Worm (Caenorhabditis elegans) whole organism, mixed stage, embryonic: Measurements from ENCODE around the gene twk-35.

Experiments used
- M03D4.4 ChIP-seq: sonication (generic microtip); optimal IDR thresholded peaks from 2 replicates; lab custom pipeline; 2017; ENCODE audit warnings: mild to moderate bottlenecking, missing genetic modification characterization, missing compliant biosample characterization
- bed-3 ChIP-seq: fragments of 200-800 bp; sonication (Bioruptor generic); optimal IDR thresholded peaks from 3 replicates; lab custom pipeline; 2018; ENCODE audit warnings: mild to moderate bottlenecking, missing genetic modification characterization, moderate library complexity, missing compliant biosample characterization
- blmp-1 ChIP-seq: fragments of 150-350 bp; optimal IDR thresholded peaks from 2 replicates; lab custom pipeline; 2014; ENCODE audit warnings: missing biosample characterization, missing genetic modification characterization
- ceh-39 ChIP-seq: fragments of 150-350 bp; optimal IDR thresholded peaks from 2 replicates; lab custom pipeline; 2014; ENCODE audit warnings: missing biosample characterization, missing genetic modification characterization
- ceh-43 ChIP-seq: fragments of 200-800 bp; sonication (Bioruptor generic); optimal IDR thresholded peaks from 2 replicates; lab custom pipeline; 2018; ENCODE audit warnings: mild to moderate bottlenecking, missing genetic modification characterization, moderate library complexity, missing compliant biosample characterization
- ceh-83 ChIP-seq: fragments of 200-800 bp; sonication (Bioruptor generic); optimal IDR thresholded peaks from 2 replicates; lab custom pipeline; 2018; ENCODE audit warnings: mild to moderate bottlenecking, missing genetic modification characterization, missing compliant biosample characterization
- ces-1 ChIP-seq: fragments of 150-350 bp; optimal IDR thresholded peaks from 2 replicates; lab custom pipeline; 2014; ENCODE audit warnings: missing biosample characterization, missing genetic modification reagents, missing genetic modification characterization
- cnd-1 ChIP-seq: fragments of 200-800 bp; sonication (Bioruptor generic); optimal IDR thresholded peaks from 2 replicates; lab custom pipeline; 2018; ENCODE audit warnings: mild to moderate bottlenecking, missing genetic modification characterization, missing compliant biosample characterization
- drap-1 ChIP-seq: fragments of 200-800 bp; sonication (Bioruptor generic); optimal IDR thresholded peaks from 3 replicates; lab custom pipeline; 2018; ENCODE audit warnings: mild to moderate bottlenecking, missing genetic modification characterization, missing compliant biosample characterization
- elt-1 ChIP-seq: sonication (generic microtip); optimal IDR thresholded peaks from 2 replicates; lab custom pipeline; 2017; ENCODE audit warnings: missing genetic modification characterization, mild to moderate bottlenecking, missing compliant biosample characterization, antibody characterized with exemption, moderate library complexity, borderline replicate concordance; ENCODE audit not compliant: insufficient read depth
- elt-3 ChIP-seq: fragments of 150-350 bp; optimal IDR thresholded peaks from 2 replicates; lab custom pipeline; 2014; ENCODE audit warnings: missing biosample characterization, missing genetic modification characterization
- flh-1 ChIP-seq: fragments of 200-800 bp; sonication (Bioruptor generic); optimal IDR thresholded peaks from 2 replicates; lab custom pipeline; 2018; ENCODE audit warnings: mild to moderate bottlenecking, missing genetic modification characterization, moderate library complexity, missing compliant biosample characterization
- ham-2 ChIP-seq: fragments of 200-800 bp; sonication (Bioruptor generic); optimal IDR thresholded peaks from 2 replicates; lab custom pipeline; 2018; ENCODE audit warnings: mild to moderate bottlenecking, missing genetic modification characterization, missing compliant biosample characterization
- hlh-1 ChIP-seq: fragments of 150-350 bp; optimal IDR thresholded peaks from 2 replicates; lab custom pipeline; 2014; ENCODE audit warnings: missing biosample characterization, missing genetic modification reagents, missing genetic modification characterization
- lin-13 ChIP-seq: fragments of 150-350 bp; optimal IDR thresholded peaks from 2 replicates; lab custom pipeline; 2014; ENCODE audit warnings: missing biosample characterization, missing genetic modification characterization
- lin-32 ChIP-seq: fragments of 200-800 bp; sonication (Bioruptor generic); optimal IDR thresholded peaks from 2 replicates; lab custom pipeline; 2018; ENCODE audit warnings: mild to moderate bottlenecking, missing genetic modification characterization, missing compliant biosample characterization
- lsy-2 ChIP-seq: fragments of 150-350 bp; optimal IDR thresholded peaks from 2 replicates; lab custom pipeline; 2014; ENCODE audit warnings: missing biosample characterization, missing genetic modification characterization
- mab-5 ChIP-seq: fragments of 150-350 bp; optimal IDR thresholded peaks from 2 replicates; lab custom pipeline; 2014; ENCODE audit warnings: missing biosample characterization, missing genetic modification characterization
- mep-1 ChIP-seq: fragments of 150-350 bp; optimal IDR thresholded peaks from 2 replicates; lab custom pipeline; 2017; ENCODE audit warnings: missing biosample characterization, missing genetic modification reagents, missing genetic modification characterization, inconsistent platforms
- mls-2 ChIP-seq: sonication (generic microtip); optimal IDR thresholded peaks from 2 replicates; lab custom pipeline; 2016; ENCODE audit warnings: mild to moderate bottlenecking, missing genetic modification characterization, moderate library complexity, missing compliant biosample characterization
- nhr-12 ChIP-seq: fragments of 150-350 bp; optimal IDR thresholded peaks from 2 replicates; lab custom pipeline; 2014; ENCODE audit warnings: missing biosample characterization, missing genetic modification characterization
- nhr-2 ChIP-seq: fragments of 150-350 bp; optimal IDR thresholded peaks from 2 replicates; lab custom pipeline; 2014; ENCODE audit warnings: missing biosample characterization, missing genetic modification characterization
- nhr-237 ChIP-seq: fragments of 150-350 bp; optimal IDR thresholded peaks from 2 replicates; lab custom pipeline; 2014; ENCODE audit warnings: missing biosample characterization, missing genetic modification characterization
- nhr-28 ChIP-seq: fragments of 150-350 bp; optimal IDR thresholded peaks from 2 replicates; lab custom pipeline; 2014; ENCODE audit warnings: missing biosample characterization, missing genetic modification characterization
- nhr-76 ChIP-seq: sonication (generic microtip); optimal IDR thresholded peaks from 2 replicates; lab custom pipeline; 2017; ENCODE audit warnings: missing biosample characterization, missing genetic modification characterization
- pha-4 ChIP-seq: fragments of 150-350 bp; optimal IDR thresholded peaks from 2 replicates; lab custom pipeline; 2018; ENCODE audit warnings: missing biosample characterization, missing genetic modification reagents, missing genetic modification characterization
- sem-2 ChIP-seq: fragments of 200-800 bp; sonication (Bioruptor generic); optimal IDR thresholded peaks from 2 replicates; lab custom pipeline; 2018; ENCODE audit warnings: mild to moderate bottlenecking, missing genetic modification characterization, missing compliant biosample characterization
- snpc-4 ChIP-seq: fragments of 150-350 bp; optimal IDR thresholded peaks from 2 replicates; lab custom pipeline; 2014; ENCODE audit warnings: missing biosample characterization, missing genetic modification characterization
- sptf-1 ChIP-seq: sonication (generic microtip); optimal IDR thresholded peaks from 2 replicates; lab custom pipeline; 2017; ENCODE audit warnings: mild to moderate bottlenecking, missing genetic modification characterization, moderate library complexity, missing compliant biosample characterization
- tbx-8 ChIP-seq: fragments of 200-800 bp; sonication (Bioruptor generic); optimal IDR thresholded peaks from 2 replicates; lab custom pipeline; 2018; ENCODE audit warnings: mild to moderate bottlenecking, missing genetic modification characterization, moderate library complexity, missing compliant biosample characterization
- unc-120 ChIP-seq: sonication (generic microtip); optimal IDR thresholded peaks from 2 replicates; lab custom pipeline; 2017; ENCODE audit warnings: missing genetic modification characterization, missing compliant biosample characterization; ENCODE audit not compliant: poor library complexity, severe bottlenecking
- unc-39 ChIP-seq: fragments of 150-350 bp; optimal IDR thresholded peaks from 2 replicates; lab custom pipeline; 2014; ENCODE audit warnings: missing biosample characterization, missing genetic modification characterization
- unc-62 ChIP-seq: fragments of 150-350 bp; optimal IDR thresholded peaks from 2 replicates; lab custom pipeline; 2014; ENCODE audit warnings: missing biosample characterization, missing genetic modification reagents, missing genetic modification characterization
- zip-8 ChIP-seq: fragments of 150-350 bp; optimal IDR thresholded peaks from 2 replicates; lab custom pipeline; 2014; ENCODE audit warnings: missing biosample characterization, missing genetic modification characterization
- ztf-11 ChIP-seq: fragments of 150-350 bp; optimal IDR thresholded peaks from 2 replicates; lab custom pipeline; 2014; ENCODE audit warnings: missing biosample characterization, missing genetic modification characterization

The twk-35 gene

DNA sequence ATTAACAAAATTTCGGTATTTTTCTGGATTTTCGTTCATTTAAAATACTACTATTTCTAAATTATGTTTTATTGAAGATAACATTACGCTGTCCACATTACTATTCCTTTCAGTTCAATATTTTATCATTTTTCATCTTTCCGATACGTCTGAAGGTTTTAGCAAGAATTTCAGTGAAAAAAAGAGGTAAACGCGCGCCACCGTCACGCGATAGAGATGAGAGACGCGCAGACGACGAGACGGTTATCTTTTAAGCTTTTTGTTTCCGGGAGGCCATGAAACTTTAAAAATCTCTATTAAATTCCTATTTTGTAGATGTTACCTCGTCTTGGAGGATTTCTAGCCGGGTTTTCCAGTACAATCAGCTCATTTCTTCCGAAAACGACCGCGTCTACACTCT, 25.0 kb upstream of the twk-35 start, which contains the start of gene mrps-12:
TSS of gene mrps-12 (plus strand) at position 316 of the 400 bp plus-strand sequence.
- TF ChIP-seq nhr-12 (tag; lab: Kevin White, UChicago) (no peak), ceh-83 (GFP tag; lab: Kevin White, UChicago) (peak; percentile 41), pha-4 (tag; lab: Kevin White, UChicago) (no peak), elt-1 (tag; lab: Kevin White, UChicago) (no peak), drap-1 (GFP tag; lab: Kevin White, UChicago) (no peak), unc-62 (GFP tag; lab: Kevin White, UChicago) (no peak), ces-1 (GFP tag; lab: Kevin White, UChicago) (peak; percentile 10), sem-2 (GFP tag; lab: Kevin White, UChicago) (no peak)

DNA sequence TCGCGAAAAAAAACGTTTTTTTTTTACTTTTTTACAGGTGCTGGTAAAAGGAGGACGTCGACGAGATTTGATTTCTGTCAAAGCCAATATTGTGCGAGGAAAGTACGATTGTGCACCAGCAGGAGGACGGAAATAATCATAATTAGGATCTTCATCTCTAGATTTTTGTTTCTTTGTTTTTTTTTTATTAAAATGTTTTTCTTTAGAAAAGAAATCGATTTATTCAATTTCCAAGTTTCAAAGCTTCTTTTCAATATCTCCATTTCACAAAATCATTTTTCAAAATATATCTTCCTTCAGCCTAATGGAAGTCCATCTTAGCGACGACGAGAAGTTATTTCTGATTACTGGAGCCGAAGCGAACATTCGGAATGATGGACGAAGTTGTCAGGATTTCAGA, 24.2 kb upstream of the twk-35 start, which contains the start of gene exos-7:
TSS of gene exos-7 (plus strand) at position 301 of the 400 bp plus-strand sequence.
- TF ChIP-seq ham-2 (GFP tag; lab: Kevin White, UChicago) (no peak), lin-32 (GFP tag; lab: Kevin White, UChicago) (no peak), mls-2 (no peak), ceh-83 (GFP tag; lab: Kevin White, UChicago) (no peak), ztf-11 (tag; lab: Kevin White, UChicago) (no peak)

DNA sequence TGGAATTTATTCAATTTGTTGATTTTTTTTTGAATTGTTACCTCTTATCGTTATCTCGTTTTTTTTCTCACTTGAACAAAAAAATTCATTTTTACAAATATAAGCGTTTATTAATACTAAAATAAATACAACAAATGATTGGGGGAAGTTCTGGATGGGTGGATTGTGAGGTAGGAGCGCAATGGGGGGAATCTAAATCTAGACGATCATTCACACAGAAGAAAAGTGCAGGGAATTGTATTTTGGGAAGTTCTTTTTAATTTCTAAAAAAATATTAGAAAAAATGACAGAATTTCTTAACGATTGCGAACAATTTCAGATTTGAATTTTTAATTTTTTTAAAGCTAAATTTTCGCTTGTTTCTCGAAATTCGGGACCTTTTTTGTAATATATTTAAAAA, 21.3 kb upstream of the twk-35 start:
- no peak for TF ChIP-seq ham-2 (GFP tag; lab: Kevin White, UChicago)
- TF ChIP-seq unc-39 (tag; lab: Kevin White, UChicago) = no peak
- TF ChIP-seq sem-2 (GFP tag; lab: Kevin White, UChicago) = no peak
- no peak for TF ChIP-seq nhr-28
- no peak for TF ChIP-seq hlh-1 (tag; lab: Kevin White, UChicago)
- no peak for TF ChIP-seq elt-1 (tag; lab: Kevin White, UChicago)
- TF ChIP-seq nhr-76 (tag; lab: Kevin White, UChicago) = no peak
- no peak for TF ChIP-seq ztf-11 (tag; lab: Kevin White, UChicago)
- no peak for TF ChIP-seq tbx-8 (GFP tag; lab: Kevin White, UChicago)
- TF ChIP-seq sptf-1 (tag; lab: Kevin White, UChicago) = no peak
- no peak for TF ChIP-seq mls-2
- TF ChIP-seq nhr-12 (tag; lab: Kevin White, UChicago) = no peak
- no peak for TF ChIP-seq M03D4.4
- no peak for TF ChIP-seq nhr-237
- no peak for TF ChIP-seq elt-3 (tag; lab: Kevin White, UChicago)
- TF ChIP-seq, all 35 proteins: peak for 0

DNA sequence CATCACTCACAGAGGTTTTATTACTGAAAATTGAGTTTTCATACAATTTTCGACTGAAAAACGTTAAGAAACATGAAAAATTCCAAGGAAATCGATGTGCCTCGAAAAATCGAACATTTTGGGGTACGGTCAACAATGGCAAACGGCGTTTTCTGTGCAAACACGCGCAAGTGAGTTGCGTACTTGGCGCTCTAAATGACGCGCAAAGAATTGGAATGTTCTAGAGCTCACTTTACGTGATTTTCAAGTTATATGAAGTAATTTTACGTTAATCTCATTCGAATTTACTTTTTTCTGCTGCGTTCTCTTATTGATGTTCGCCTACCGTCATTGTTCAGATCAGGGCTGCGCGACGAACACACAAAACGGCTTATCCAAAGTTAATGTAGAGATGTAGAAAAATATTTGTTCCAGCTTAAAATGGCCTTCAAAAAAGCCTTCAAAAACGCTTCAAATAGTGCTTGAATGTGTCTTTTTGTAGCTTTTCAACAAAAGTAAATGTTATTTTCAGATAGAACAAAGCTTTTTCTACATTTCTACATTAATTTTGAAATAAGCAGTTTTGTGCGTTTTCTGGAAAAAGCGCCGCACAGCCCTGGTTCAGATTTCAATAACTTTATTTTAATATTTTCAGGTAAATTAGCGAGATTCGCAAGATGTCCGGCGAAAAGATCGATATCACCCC, 17.1 kb upstream of the twk-35 start, which contains the start of the genes F31D4.2 and fkb-6:
TSS of gene F31D4.2 (minus strand) at position 23 of the 685 bp plus-strand sequence.
TSS of gene fkb-6 (plus strand) at position 635 of the 685 bp plus-strand sequence.
- TF ChIP-seq ceh-83 (GFP tag; lab: Kevin White, UChicago) = no peak
- TF ChIP-seq nhr-12 (tag; lab: Kevin White, UChicago) = no peak
- TF ChIP-seq lin-13 (tag; lab: Kevin White, UChicago) = peak; percentile 71
- peak; percentile 53 for TF ChIP-seq ceh-39
- TF ChIP-seq ceh-43 (GFP tag; lab: Kevin White, UChicago) = no peak
- TF ChIP-seq blmp-1 = no peak
- TF ChIP-seq sptf-1 (tag; lab: Kevin White, UChicago) = peak; percentile 3
- TF ChIP-seq lin-32 (GFP tag; lab: Kevin White, UChicago) = no peak
- TF ChIP-seq bed-3 (GFP tag; lab: Kevin White, UChicago) = no peak
- TF ChIP-seq unc-120 (tag; lab: Kevin White, UChicago) = no peak
- peak; percentile 96 for TF ChIP-seq lsy-2 (tag; lab: Kevin White, UChicago)
- peak; percentile 77 for TF ChIP-seq ces-1 (GFP tag; lab: Kevin White, UChicago)
- peak; percentile 52 for TF ChIP-seq nhr-237
- no peak for TF ChIP-seq nhr-2 (tag; lab: Kevin White, UChicago)
- TF ChIP-seq mep-1 (tag; lab: Kevin White, UChicago) = peak; percentile 90
- no peak for TF ChIP-seq hlh-1 (tag; lab: Kevin White, UChicago)
- TF ChIP-seq ham-2 (GFP tag; lab: Kevin White, UChicago) = no peak
- TF ChIP-seq mls-2 = peak; percentile 15
- TF ChIP-seq elt-3 (tag; lab: Kevin White, UChicago) = no peak
- no peak for TF ChIP-seq nhr-76 (tag; lab: Kevin White, UChicago)
- no peak for TF ChIP-seq tbx-8 (GFP tag; lab: Kevin White, UChicago)
- no peak for TF ChIP-seq drap-1 (GFP tag; lab: Kevin White, UChicago)
- no peak for TF ChIP-seq unc-39 (tag; lab: Kevin White, UChicago)
- peak; percentile 11 for TF ChIP-seq unc-62 (GFP tag; lab: Kevin White, UChicago)
- no peak for TF ChIP-seq zip-8 (tag; lab: Kevin White, UChicago)
- no peak for TF ChIP-seq snpc-4 (tag; lab: Kevin White, UChicago)
- TF ChIP-seq cnd-1 (tag; lab: Kevin White, UChicago) = no peak
- TF ChIP-seq sem-2 (GFP tag; lab: Kevin White, UChicago) = no peak
- TF ChIP-seq elt-1 (tag; lab: Kevin White, UChicago) = no peak
- TF ChIP-seq mab-5 (tag; lab: Kevin White, UChicago) = no peak
- no peak for TF ChIP-seq flh-1 (GFP tag; lab: Kevin White, UChicago)
- no peak for TF ChIP-seq M03D4.4
- peak; percentile 88 for TF ChIP-seq pha-4 (tag; lab: Kevin White, UChicago)
- TF ChIP-seq ztf-11 (tag; lab: Kevin White, UChicago) = no peak
- no peak for TF ChIP-seq nhr-28
